Worm (Caenorhabditis elegans) whole organism, L4 larva: ENCODE measurements around the gene srb-12.

Source experiments
- D1046.2 ChIP-seq: fragments of 200-800 bp; sonication (Bioruptor generic); IDR thresholded peaks from 2 replicates; pipeline ENCODE4 v1.3.6; 2022; ENCODE audit warnings: missing genetic modification characterization, missing compliant biosample characterization
- F37D6.2 ChIP-seq: sonication (generic microtip); optimal IDR thresholded peaks from 2 replicates; lab custom pipeline; 2016; ENCODE audit warnings: mild to moderate bottlenecking, missing genetic modification characterization, missing compliant biosample characterization
- F49E8.2 ChIP-seq: sonication (generic microtip); optimal IDR thresholded peaks from 2 replicates; lab custom pipeline; 2016; ENCODE audit warnings: missing compliant biosample characterization, mild to moderate bottlenecking, missing genetic modification characterization, borderline replicate concordance
- R02D3.7 ChIP-seq: fragments of 150-350 bp; sonication (generic microtip); optimal IDR thresholded peaks from 3 replicates; lab custom pipeline; 2014; ENCODE audit warnings: missing biosample characterization, missing genetic modification characterization
- T20F7.1 ChIP-seq: fragments of 200-800 bp; sonication (Bioruptor generic); optimal IDR thresholded peaks from 2 replicates; lab custom pipeline; 2018; ENCODE audit warnings: mild to moderate bottlenecking, missing genetic modification characterization, missing compliant biosample characterization
- T26A8.4 ChIP-seq: fragments of 200-800 bp; sonication (Bioruptor generic); IDR thresholded peaks from 2 replicates; pipeline ENCODE4 v1.3.6; 2022; ENCODE audit warnings: missing genetic modification characterization, missing compliant biosample characterization
- Y5F2A.4 ChIP-seq: fragments of 200-800 bp; sonication (Bioruptor generic); optimal IDR thresholded peaks from 2 replicates; lab custom pipeline; 2018; ENCODE audit warnings: mild to moderate bottlenecking, missing genetic modification characterization, missing compliant biosample characterization
- ZK546.5 ChIP-seq, 2 experiments: sonication (generic microtip); optimal IDR thresholded peaks; 2 replicates each; lab custom pipeline; 2017; ENCODE audit warnings: missing biosample characterization in 2 of 2, missing genetic modification characterization in 2 of 2
- aha-1 ChIP-seq: fragments of 150-350 bp; peaks from one replicate; lab custom pipeline; 2014; ENCODE audit warnings: missing biosample characterization, missing genetic modification characterization
- ama-1 ChIP-seq: fragments of 150-350 bp; optimal IDR thresholded peaks from 2 replicates; lab custom pipeline; 2014; ENCODE audit warnings: inconsistent platforms, mixed read lengths
- arid-1 ChIP-seq: fragments of 200-800 bp; sonication (Bioruptor generic); conservative IDR thresholded peaks from 2 replicates; pipeline ENCODE4 v1.3.6; 2022; ENCODE audit warnings: missing genetic modification reagents, missing genetic modification characterization, missing compliant biosample characterization
- attf-4 ChIP-seq: sonication (generic microtip); optimal IDR thresholded peaks from 3 replicates; lab custom pipeline; 2017; ENCODE audit warnings: missing biosample characterization, missing genetic modification characterization
- ceh-44 ChIP-seq: fragments of 200-800 bp; sonication (Bioruptor generic); IDR thresholded peaks from 2 replicates; pipeline ENCODE4 v1.3.6; 2022; ENCODE audit warnings: missing genetic modification reagents, missing genetic modification characterization, missing compliant biosample characterization
- ces-1 ChIP-seq: fragments of 150-350 bp; sonication (generic microtip); optimal IDR thresholded peaks from 4 replicates; lab custom pipeline; 2014; ENCODE audit warnings: missing biosample characterization, missing genetic modification reagents, missing genetic modification characterization
- daf-19 ChIP-seq: fragments of 200-800 bp; sonication (Bioruptor generic); conservative IDR thresholded peaks from 2 replicates; pipeline ENCODE4 v1.3.6; 2022; ENCODE audit warnings: missing genetic modification characterization, missing compliant biosample characterization
- dmd-6 ChIP-seq: fragments of 200-800 bp; sonication (Bioruptor generic); IDR thresholded peaks from 2 replicates; pipeline ENCODE4 v1.3.6; 2022; ENCODE audit warnings: missing genetic modification reagents, missing genetic modification characterization, missing compliant biosample characterization
- dmd-8 ChIP-seq: fragments of 200-800 bp; sonication (Bioruptor generic); IDR thresholded peaks from 2 replicates; pipeline ENCODE4 v1.3.6; 2022; ENCODE audit warnings: missing genetic modification characterization, missing compliant biosample characterization
- dmd-9 ChIP-seq: fragments of 200-800 bp; sonication (Bioruptor generic); IDR thresholded peaks from 2 replicates; pipeline ENCODE4 v1.3.6; 2022; ENCODE audit warnings: missing genetic modification reagents, missing genetic modification characterization, missing compliant biosample characterization
- duxl-1 ChIP-seq: sonication (generic microtip); optimal IDR thresholded peaks from 2 replicates; lab custom pipeline; 2016; ENCODE audit warnings: mild to moderate bottlenecking, missing genetic modification characterization, moderate library complexity, missing compliant biosample characterization; ENCODE audit not compliant: poor library complexity
- egl-27 ChIP-seq: sonication (generic microtip); optimal IDR thresholded peaks from 3 replicates; lab custom pipeline; 2017; ENCODE audit warnings: missing biosample characterization, missing genetic modification reagents, missing genetic modification characterization
- fkh-10 ChIP-seq: fragments of 150-350 bp; optimal IDR thresholded peaks from 2 replicates; lab custom pipeline; 2014; ENCODE audit warnings: missing biosample characterization, missing genetic modification reagents, missing genetic modification characterization
- fos-1 ChIP-seq: fragments of 150-350 bp; optimal IDR thresholded peaks from 2 replicates; lab custom pipeline; 2014; ENCODE audit warnings: missing biosample characterization, missing genetic modification characterization
- gei-8 ChIP-seq: fragments of 200-800 bp; sonication (Bioruptor generic); optimal IDR thresholded peaks from 2 replicates; lab custom pipeline; 2018; ENCODE audit warnings: mild to moderate bottlenecking, missing genetic modification characterization, missing compliant biosample characterization
- hlh-30 ChIP-seq: sonication (generic microtip); optimal IDR thresholded peaks from 2 replicates; lab custom pipeline; 2017; ENCODE audit warnings: antibody characterized with exemption, mild to moderate bottlenecking, missing genetic modification characterization, missing compliant biosample characterization; ENCODE audit not compliant: insufficient read depth
- lim-7 ChIP-seq: fragments of 200-800 bp; sonication (Bioruptor generic); IDR thresholded peaks from 2 replicates; pipeline ENCODE4 v1.3.6; 2022; ENCODE audit warnings: missing genetic modification characterization, missing compliant biosample characterization
- lin-13 ChIP-seq: fragments of 150-350 bp; optimal IDR thresholded peaks from 2 replicates; lab custom pipeline; 2014; ENCODE audit warnings: missing biosample characterization, missing genetic modification reagents, missing genetic modification characterization
- lin-15B ChIP-seq: fragments of 150-350 bp; sonication (generic microtip); optimal IDR thresholded peaks from 3 replicates; lab custom pipeline; 2014; ENCODE audit warnings: missing biosample characterization, missing genetic modification characterization
- lin-38 ChIP-seq: fragments of 200-800 bp; sonication (Bioruptor generic); IDR thresholded peaks from 2 replicates; pipeline ENCODE4 v1.3.6; 2022; ENCODE audit warnings: missing genetic modification reagents, missing genetic modification characterization, missing compliant biosample characterization
- lin-39 ChIP-seq: fragments of 150-350 bp; optimal IDR thresholded peaks from 2 replicates; lab custom pipeline; 2014; ENCODE audit warnings: missing biosample characterization, missing genetic modification reagents, missing genetic modification characterization
- madf-5 ChIP-seq, 2 experiments: fragments of 200-800 bp; sonication (Bioruptor generic); IDR thresholded peaks; 2 replicates each; pipeline ENCODE4 v1.3.6; 2022; ENCODE audit warnings: missing compliant biosample characterization in 2 of 2, missing genetic modification characterization in 2 of 2
- madf-9 ChIP-seq: fragments of 200-800 bp; sonication (Bioruptor generic); conservative IDR thresholded peaks from 2 replicates; pipeline ENCODE4 v1.3.6; 2022; ENCODE audit warnings: missing genetic modification reagents, missing genetic modification characterization, missing compliant biosample characterization
- mdl-1 ChIP-seq, 2 experiments: fragments of 150-350 bp in 1 of 2; sonication (generic microtip) in 1 of 2; optimal IDR thresholded peaks; 2 replicates each; lab custom pipeline; 2014 to 2017; ENCODE audit warnings: missing biosample characterization in 2 of 2, missing genetic modification characterization in 2 of 2
- mdt-29 ChIP-seq: fragments of 200-800 bp; sonication (Bioruptor generic); IDR thresholded peaks from 2 replicates; pipeline ENCODE4 v1.3.6; 2022; ENCODE audit warnings: missing genetic modification reagents, missing genetic modification characterization, missing compliant biosample characterization
- mep-1 ChIP-seq: fragments of 150-350 bp; sonication (generic microtip); optimal IDR thresholded peaks from 3 replicates; lab custom pipeline; 2014; ENCODE audit warnings: missing biosample characterization, missing genetic modification characterization
- mxl-2 ChIP-seq: fragments of 200-800 bp; sonication (Bioruptor generic); conservative IDR thresholded peaks from 2 replicates; pipeline ENCODE4 v1.3.6; 2022; ENCODE audit warnings: missing genetic modification reagents, missing genetic modification characterization, missing compliant biosample characterization
- mxl-3 ChIP-seq: fragments of 200-800 bp; sonication (Bioruptor generic); optimal IDR thresholded peaks from 2 replicates; lab custom pipeline; 2018; ENCODE audit warnings: mild to moderate bottlenecking, missing genetic modification characterization, missing compliant biosample characterization
- nhr-41 ChIP-seq: fragments of 200-800 bp; sonication (Bioruptor generic); IDR thresholded peaks from 2 replicates; pipeline ENCODE4 v1.3.6; 2022; ENCODE audit warnings: missing genetic modification reagents, missing genetic modification characterization, missing compliant biosample characterization
- nhr-42 ChIP-seq: fragments of 200-800 bp; sonication (Bioruptor generic); IDR thresholded peaks from 2 replicates; pipeline ENCODE4 v1.3.6; 2022; ENCODE audit warnings: missing genetic modification characterization, missing compliant biosample characterization
- nhr-48 ChIP-seq: sonication (generic microtip); optimal IDR thresholded peaks from 2 replicates; lab custom pipeline; 2016; ENCODE audit warnings: mild to moderate bottlenecking, missing genetic modification characterization, missing compliant biosample characterization
- nhr-6 ChIP-seq: fragments of 150-350 bp; optimal IDR thresholded peaks from 2 replicates; lab custom pipeline; 2014; ENCODE audit warnings: missing biosample characterization, missing genetic modification characterization
- php-3 ChIP-seq: fragments of 200-800 bp; sonication (Bioruptor generic); IDR thresholded peaks from 2 replicates; pipeline ENCODE4 v1.3.6; 2022; ENCODE audit warnings: missing genetic modification reagents, missing genetic modification characterization, missing compliant biosample characterization
- rbr-2 ChIP-seq: sonication (generic microtip); optimal IDR thresholded peaks from 2 replicates; lab custom pipeline; 2016; ENCODE audit warnings: missing genotype, missing genetic modification characterization, missing compliant biosample characterization
- saeg-2 ChIP-seq: fragments of 200-800 bp; sonication (Bioruptor generic); IDR thresholded peaks from 2 replicates; pipeline ENCODE4 v1.3.6; 2022; ENCODE audit warnings: missing genetic modification reagents, missing genetic modification characterization, missing compliant biosample characterization
- set-16 ChIP-seq: fragments of 200-800 bp; sonication (Bioruptor generic); IDR thresholded peaks from 2 replicates; pipeline ENCODE4 v1.3.6; 2022; ENCODE audit warnings: missing genetic modification reagents, missing genetic modification characterization, missing compliant biosample characterization
- skn-1 ChIP-seq: fragments of 150-350 bp; optimal IDR thresholded peaks from 2 replicates; lab custom pipeline; 2014; ENCODE audit warnings: missing biosample characterization, missing genetic modification characterization
- snpc-1.2 ChIP-seq: fragments of 200-800 bp; sonication (Bioruptor generic); IDR thresholded peaks from 2 replicates; pipeline ENCODE4 v1.3.6; 2022; ENCODE audit warnings: missing genetic modification reagents, missing genetic modification characterization, missing compliant biosample characterization
- spr-3 ChIP-seq: fragments of 200-800 bp; sonication (Bioruptor generic); optimal IDR thresholded peaks from 2 replicates; lab custom pipeline; 2018; ENCODE audit warnings: mild to moderate bottlenecking, missing genetic modification characterization, missing compliant biosample characterization
- tag-97 ChIP-seq: fragments of 200-800 bp; sonication (Bioruptor generic); IDR thresholded peaks from 2 replicates; pipeline ENCODE4 v1.3.6; 2022; ENCODE audit warnings: missing genetic modification characterization, missing compliant biosample characterization
- unc-39 ChIP-seq: sonication (generic microtip); optimal IDR thresholded peaks from 2 replicates; lab custom pipeline; 2017; ENCODE audit warnings: missing biosample characterization, missing genetic modification characterization
- zfp-3 ChIP-seq: fragments of 200-800 bp; sonication (Bioruptor generic); conservative IDR thresholded peaks from 2 replicates; pipeline ENCODE4 v1.3.6; 2022; ENCODE audit warnings: missing genetic modification reagents, missing genetic modification characterization, missing compliant biosample characterization
- zip-11 ChIP-seq: fragments of 200-800 bp; sonication (Bioruptor generic); IDR thresholded peaks from 2 replicates; pipeline ENCODE4 v1.3.6; 2022; ENCODE audit warnings: missing genetic modification characterization, missing compliant biosample characterization
- ztf-7 ChIP-seq: fragments of 150-350 bp; optimal IDR thresholded peaks from 2 replicates; lab custom pipeline; 2014; ENCODE audit warnings: missing biosample characterization, missing genetic modification characterization

srb-12 gene

ce11 chrII:5182451-5182850, 28.0 kb upstream of the srb-12 start (continued):
- TF ChIP-seq ces-1 (GFP tag; lab: Kevin White, UChicago) (no peak), fkh-10 (no peak), nhr-42 (GFP tag; lab: Robert Waterston, UW) (peak; percentile 57; the same call in 1 of the 2 replicates), mdt-29 (GFP tag; lab: Robert Waterston, UW) (peak; percentile 53; the same call in 1 of the 2 replicates), rbr-2 (tag; lab: Kevin White, UChicago) (peak; percentile 49), spr-3 (GFP tag; lab: Kevin White, UChicago) (no peak), skn-1 (no peak), fos-1 (tag; lab: Kevin White, UChicago) (no peak), mxl-2 (GFP tag; lab: Robert Waterston, UW) (peak; percentile 57; the same call in 1 of the 2 replicates), nhr-41 (no peak), attf-4 (tag; lab: Kevin White, UChicago) (no peak), gei-8 (GFP tag; lab: Kevin White, UChicago) (peak; percentile 28), ceh-44 (no peak), nhr-48 (tag; lab: Kevin White, UChicago) (peak; percentile 82), mxl-3 (GFP tag; lab: Kevin White, UChicago) (peak; percentile 94), set-16 (GFP tag; lab: Robert Waterston, UW) (peak; percentile 29; the same call in 1 of the 2 replicates), dmd-8 (GFP tag; lab: Robert Waterston, UW) (no peak), dmd-6 (GFP tag; lab: Robert Waterston, UW) (peak; percentile 97), duxl-1 (tag; lab: Kevin White, UChicago) (no peak), D1046.2 (GFP tag; lab: Robert Waterston, UW) (no peak), saeg-2 (GFP tag; lab: Robert Waterston, UW) (0 out of 2 replicates have a peak, but pooled peaks have one; percentile 24), madf-9 (GFP tag; lab: Robert Waterston, UW) (peak; percentile 55; the same call in 1 of the 2 replicates), snpc-1.2 (GFP tag; lab: Robert Waterston, UW) (no peak), R02D3.7 (tag; lab: Kevin White, UChicago) (no peak), lin-39 (tag; lab: Kevin White, UChicago) (no peak), Y5F2A.4 (GFP tag; lab: Kevin White, UChicago) (no peak), php-3 (peak; percentile 27; the same call in 1 of the 2 replicates), mdl-1 (tag; optimal IDR thresholded peaks at IDR 0.05; lab: Kevin White, UChicago) (peak; percentile 53 to 79), nhr-6 (tag; lab: Kevin White, UChicago) (peak; percentile 42), lin-15B (tag; lab: Kevin White, UChicago) (no peak), lin-13 (no peak), daf-19 (GFP tag; lab: Robert Waterston, UW) (no peak), ZK546.5 (tag; optimal IDR thresholded peaks at IDR 0.05; lab: Kevin White, UChicago) (no peak), ztf-7 (tag; lab: Kevin White, UChicago) (peak; percentile 5), arid-1 (GFP tag; lab: Robert Waterston, UW) (no peak), egl-27 (tag; lab: Kevin White, UChicago) (no peak), ama-1 (peak; percentile 7), lim-7 (GFP tag; lab: Robert Waterston, UW) (no peak), T20F7.1 (peak; percentile 65), mep-1 (tag; lab: Kevin White, UChicago) (peak; percentile 65), zfp-3 (0 out of 2 replicates have a peak, but pooled peaks have one; percentile 34), madf-5 (GFP tag; IDR thresholded peaks at IDR 0.05; lab: Robert Waterston, UW) (no peak), aha-1 (peak; percentile 98), F49E8.2 (no peak), dmd-9 (GFP tag; lab: Robert Waterston, UW) (no peak), zip-11 (GFP tag; lab: Robert Waterston, UW) (no peak), unc-39 (tag; lab: Kevin White, UChicago) (no peak), tag-97 (GFP tag; lab: Robert Waterston, UW) (no peak), lin-38 (GFP tag; lab: Robert Waterston, UW) (peak; percentile 54), T26A8.4 (peak; percentile 63), F37D6.2 (tag; lab: Kevin White, UChicago) (peak; percentile 2), hlh-30 (peak; percentile 98)
